Worm (Caenorhabditis elegans): ENCODE measurements around the gene C27H6.9.

The C27H6.9 gene

ce11 chrV:9987688-9988087, 5.0 kb downstream of the C27H6.9 start, which contains the start of gene C27H6.8:
Gene C27H6.8, minus strand, starts transcription at chrV:9987788.
- no peak for TF ChIP-seq nhr-77 (tag; optimal IDR thresholded peaks at IDR 0.05)
- TF ChIP-seq snu-23 (GFP tag; optimal IDR thresholded peaks at IDR 0.05), result no peak
- TF ChIP-seq blmp-1 (tag; optimal IDR thresholded peaks at IDR 0.05), result no peak
- no peak for TF ChIP-seq isw-1 (GFP tag; IDR thresholded peaks at IDR 0.05)
- TF ChIP-seq nhr-11 (tag; optimal IDR thresholded peaks at IDR 0.05), result no peak
- TF ChIP-seq tbx-2 (tag; optimal IDR thresholded peaks at IDR 0.05), result no peak
- no peak for TF ChIP-seq efl-1 (optimal IDR thresholded peaks at IDR 0.05)
- TF ChIP-seq efl-1 (GFP tag; optimal IDR thresholded peaks at IDR 0.05 in 1 of 2), result peak in 1 of 2 experiments; percentile 15

ce11 chrV:9991610-9992009, 8.9 kb downstream of the C27H6.9 start, which contains the start of the genes rde-1 and trpp-6:
Gene rde-1, minus strand, starts transcription at chrV:9991642.
Gene trpp-6, plus strand, starts transcription at chrV:9991895.
- no peak for TF ChIP-seq ama-1 (optimal IDR thresholded peaks at IDR 0.05)
- peak; percentile 35 for TF ChIP-seq mep-1 (tag; optimal IDR thresholded peaks at IDR 0.05)
- no peak for TF ChIP-seq unc-98 (GFP tag; IDR thresholded peaks at IDR 0.05)
- peak; percentile 82 for TF ChIP-seq F16B12.6 (tag; optimal IDR thresholded peaks at IDR 0.05)
- no peak for TF ChIP-seq pax-3 (tag; optimal IDR thresholded peaks at IDR 0.05)
- TF ChIP-seq fkh-8 (tag; optimal IDR thresholded peaks at IDR 0.05), result no peak
- peak in 1 of 2 experiments; percentile 45 for TF ChIP-seq efl-1 (optimal IDR thresholded peaks at IDR 0.05)
- TF ChIP-seq efl-1 (GFP tag; optimal IDR thresholded peaks at IDR 0.05 in 1 of 2), result peak in 1 of 2 experiments; percentile 21
- TF ChIP-seq unc-30 (tag; optimal IDR thresholded peaks at IDR 0.05), result no peak
- TF ChIP-seq pag-3 (tag; optimal IDR thresholded peaks at IDR 0.05; ENCODE audit: borderline replicate concordance, insufficient read depth), result no peak
- peak; percentile 4 for TF ChIP-seq swsn-7 (tag; optimal IDR thresholded peaks at IDR 0.05)
- TF ChIP-seq lin-15B (tag; optimal IDR thresholded peaks at IDR 0.05), result no peak
- TF ChIP-seq fkh-10 (GFP tag; optimal IDR thresholded peaks at IDR 0.05), result no peak
- no peak for TF ChIP-seq unc-62 (GFP tag; optimal IDR thresholded peaks at IDR 0.05)
- TF ChIP-seq nhr-28 (tag; optimal IDR thresholded peaks at IDR 0.05), result no peak
- peak; percentile 20 for TF ChIP-seq rnt-1 (tag; optimal IDR thresholded peaks at IDR 0.05)
- no peak for TF ChIP-seq nhr-84 (tag; optimal IDR thresholded peaks at IDR 0.05)
- no peak for TF ChIP-seq mab-9 (GFP tag; IDR thresholded peaks at IDR 0.05)
- no peak for TF ChIP-seq unc-130 (tag; optimal IDR thresholded peaks at IDR 0.05)
- no peak for TF ChIP-seq ztf-4 (tag; optimal IDR thresholded peaks at IDR 0.05)
- no peak for TF ChIP-seq egl-27 (tag; optimal IDR thresholded peaks at IDR 0.05)
- no peak for TF ChIP-seq nhr-20 (tag; optimal IDR thresholded peaks at IDR 0.05)
- TF ChIP-seq aly-2 (tag; optimal IDR thresholded peaks at IDR 0.05), result no peak
- peak; percentile 28 for TF ChIP-seq nhr-47 (tag; optimal IDR thresholded peaks at IDR 0.05)
- TF ChIP-seq C34B4.2 (tag; optimal IDR thresholded peaks at IDR 0.05), result no peak
- TF ChIP-seq dpl-1 (GFP tag; optimal IDR thresholded peaks at IDR 0.05), result peak in 2 of 3 experiments; percentile 15 to 32
- no peak for TF ChIP-seq lir-3 (tag; optimal IDR thresholded peaks at IDR 0.05; ENCODE audit: poor library complexity)
- TF ChIP-seq C04F5.9 (tag; optimal IDR thresholded peaks at IDR 0.05), result no peak
- TF ChIP-seq nhr-11 (tag; optimal IDR thresholded peaks at IDR 0.05), result no peak
- TF ChIP-seq xbp-1 (tag; optimal IDR thresholded peaks at IDR 0.05), result no peak
- no peak for TF ChIP-seq ces-1 (GFP tag; optimal IDR thresholded peaks at IDR 0.05)
- peak; percentile 6 to 13 for TF ChIP-seq lsy-2 (tag; optimal IDR thresholded peaks at IDR 0.05)
- TF ChIP-seq vab-15 (tag; optimal IDR thresholded peaks at IDR 0.05), result no peak
- TF ChIP-seq C16A3.4 (tag; optimal IDR thresholded peaks at IDR 0.05), result no peak
- TF ChIP-seq ztf-11 (tag; optimal IDR thresholded peaks at IDR 0.05), result no peak
- no peak for TF ChIP-seq ceh-82 (tag; optimal IDR thresholded peaks at IDR 0.05)
- TF ChIP-seq nhr-85 (tag), result no peak
- TF ChIP-seq nhr-19 (GFP tag; conservative IDR thresholded peaks at IDR 0.05), result no peak
- no peak for TF ChIP-seq fkh-4 (tag; optimal IDR thresholded peaks at IDR 0.05; ENCODE audit: borderline replicate concordance)
- no peak for TF ChIP-seq efl-3 (GFP tag; optimal IDR thresholded peaks at IDR 0.05)
- TF ChIP-seq mdl-1 (tag; optimal IDR thresholded peaks at IDR 0.05), result no peak
- TF ChIP-seq nhr-77 (tag; optimal IDR thresholded peaks at IDR 0.05), result no peak
- TF ChIP-seq isw-1 (GFP tag; IDR thresholded peaks at IDR 0.05), result no peak
- no peak for TF ChIP-seq ceh-8 (GFP tag; optimal IDR thresholded peaks at IDR 0.05)
- TF ChIP-seq nhr-71 (tag; optimal IDR thresholded peaks at IDR 0.05), result peak; percentile 7
- no peak for TF ChIP-seq snpc-4 (tag; optimal IDR thresholded peaks at IDR 0.05)
- TF ChIP-seq snu-23 (GFP tag; optimal IDR thresholded peaks at IDR 0.05), result no peak
- TF ChIP-seq alr-1 (tag; optimal IDR thresholded peaks at IDR 0.05; ENCODE audit: borderline replicate concordance), result no peak
- no peak for TF ChIP-seq sox-4 (tag; optimal IDR thresholded peaks at IDR 0.05)
